Worm (Caenorhabditis elegans) whole organism, early embryonic: ENCODE data around the gene mlt-7.

ENCODE experiments used
- aly-1 ChIP-seq: sonication (generic microtip); optimal IDR thresholded peaks from 2 replicates; lab custom pipeline; 2016; ENCODE audit warnings: missing genetic modification characterization, missing compliant biosample characterization
- ceh-36 ChIP-seq: sonication (generic microtip); optimal IDR thresholded peaks from 2 replicates; lab custom pipeline; 2016; ENCODE audit warnings: missing genetic modification characterization, inconsistent platforms, missing compliant biosample characterization
- hmbx-1 ChIP-seq: sonication (generic microtip); optimal IDR thresholded peaks from 2 replicates; lab custom pipeline; 2016; ENCODE audit warnings: mild to moderate bottlenecking, missing genetic modification characterization, missing compliant biosample characterization
- hmg-4 ChIP-seq: fragments of 200-800 bp; sonication (Bioruptor generic); optimal IDR thresholded peaks from 2 replicates; lab custom pipeline; 2018; ENCODE audit warnings: mild to moderate bottlenecking, missing genetic modification characterization, missing compliant biosample characterization
- tra-4 ChIP-seq: sonication (generic microtip); optimal IDR thresholded peaks from 2 replicates; lab custom pipeline; 2017; ENCODE audit warnings: missing genetic modification characterization, missing compliant biosample characterization

ce11 chrII:4378195-4378594, 14.6 kb upstream of the mlt-7 start, which contains the start of gene B0286.1:
- TF ChIP-seq hmbx-1 (tag; lab: Kevin White, UChicago) (no peak), ceh-36 (tag; lab: Kevin White, UChicago) (no peak), tra-4 (tag; lab: Kevin White, UChicago) (no peak), hmg-4 (no peak), aly-1 (tag; lab: Kevin White, UChicago) (no peak)
